Worm (Caenorhabditis elegans): ENCODE data around the gene ceh-24.

ce11 chrV:13816877-13817276 is 3.8 kb downstream of the ceh-24 start, which contains the start of gene F55B12.2:
- TF ChIP-seq W03F9.2 (tag; optimal IDR thresholded peaks at IDR 0.05) (no peak), him-1 (tag; optimal IDR thresholded peaks at IDR 0.05) (no peak), dao-5 (tag; optimal IDR thresholded peaks at IDR 0.05) (no peak)
